Worm (Caenorhabditis elegans) whole organism, L3 larva: Measurements from ENCODE around the gene T28D6.5.

Experiments
- fkh-10 ChIP-seq: sonication (generic microtip); optimal IDR thresholded peaks from 2 replicates; lab custom pipeline; 2017; ENCODE audit warnings: missing biosample characterization, missing genetic modification reagents, missing genetic modification characterization
- sea-2 ChIP-seq: fragments of 150-350 bp; sonication (generic microtip); optimal IDR thresholded peaks from 4 replicates; lab custom pipeline; 2014; ENCODE audit warnings: missing biosample characterization, missing genetic modification reagents, missing genetic modification characterization
- skn-1 ChIP-seq: fragments of 150-350 bp; optimal IDR thresholded peaks from 2 replicates; lab custom pipeline; 2014; ENCODE audit warnings: missing biosample characterization, missing genetic modification characterization
- ztf-4 ChIP-seq: fragments of 150-350 bp; optimal IDR thresholded peaks from 2 replicates; lab custom pipeline; 2014; ENCODE audit warnings: missing biosample characterization, missing genetic modification characterization

Gene T28D6.5

ce11 chrIII:11390832-11391231 is 57.4 kb downstream of the T28D6.5 start:
- TF ChIP-seq fkh-10 (GFP tag; lab: Kevin White, UChicago) (peak; percentile 36), sea-2 (GFP tag; lab: Kevin White, UChicago) (no peak), ztf-4 (tag; lab: Kevin White, UChicago) (no peak), skn-1 (tag; lab: Kevin White, UChicago) (no peak)
